Worm (Caenorhabditis elegans): ENCODE data around the gene D1086.21.
"Not testable (repeated sequence)": the region's sequence is repeated elsewhere in the genome, so short reads cannot be mapped to it uniquely, and the experiment has no call there.

Gene D1086.21

DNA sequence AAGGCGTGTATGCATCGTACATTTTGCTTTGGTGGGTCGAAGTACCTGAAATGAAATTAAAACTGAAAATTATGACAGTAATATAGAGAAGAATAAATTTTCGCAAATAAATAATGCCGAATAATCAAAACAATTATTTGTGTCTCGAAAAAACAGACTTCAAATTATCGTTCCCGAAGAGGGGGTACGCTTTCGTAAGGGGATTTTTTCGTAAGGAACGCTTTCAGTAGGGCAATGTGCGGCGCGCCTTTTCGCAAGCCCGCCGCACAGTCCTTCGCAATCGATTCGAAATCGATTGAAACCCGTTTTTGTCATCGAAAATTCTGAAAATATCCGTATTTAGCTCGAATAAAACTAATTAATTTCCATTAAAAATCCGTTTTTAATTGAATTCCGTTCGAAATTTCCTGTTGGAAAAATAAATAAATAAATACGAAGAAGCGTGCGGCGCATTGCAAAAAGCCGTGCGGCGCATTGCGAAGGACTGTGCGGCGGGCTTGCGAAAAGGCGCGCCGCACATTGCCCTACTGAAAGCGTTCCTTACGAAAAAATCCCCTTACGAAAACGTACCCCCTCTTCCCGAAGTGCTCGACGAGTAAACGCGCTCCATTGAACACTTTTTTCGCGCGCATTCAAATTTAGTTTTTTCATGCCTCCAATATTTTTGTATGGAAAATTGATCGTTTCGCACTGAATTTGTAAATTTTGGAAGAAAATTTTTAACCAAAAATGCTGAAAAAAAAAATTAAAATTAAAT, 26.0 kb upstream of the D1086.21 start, which contains the start of gene vps-39:
vps-39 (minus strand) TSS at position 51 of the 757 bp plus-strand sequence.
- TF ChIP-seq scrt-1 (GFP tag; IDR thresholded peaks at IDR 0.05) (peak; percentile 50; the same call in 1 of the 2 replicates), tbx-37 (GFP tag; conservative IDR thresholded peaks at IDR 0.05) (peak; percentile 58; the same call in 1 of the 2 replicates), pes-1 (GFP tag; IDR thresholded peaks at IDR 0.05) (peak; percentile 79; the same call in 1 of the 2 replicates), flt-1 (GFP tag; IDR thresholded peaks at IDR 0.05) (0 out of 2 replicates have a peak, but pooled peaks have one; percentile 6), hmg-4 (GFP tag; optimal IDR thresholded peaks at IDR 0.05) (peak; percentile 17), sea-1 (GFP tag; conservative IDR thresholded peaks at IDR 0.05) (peak; percentile 77)

DNA sequence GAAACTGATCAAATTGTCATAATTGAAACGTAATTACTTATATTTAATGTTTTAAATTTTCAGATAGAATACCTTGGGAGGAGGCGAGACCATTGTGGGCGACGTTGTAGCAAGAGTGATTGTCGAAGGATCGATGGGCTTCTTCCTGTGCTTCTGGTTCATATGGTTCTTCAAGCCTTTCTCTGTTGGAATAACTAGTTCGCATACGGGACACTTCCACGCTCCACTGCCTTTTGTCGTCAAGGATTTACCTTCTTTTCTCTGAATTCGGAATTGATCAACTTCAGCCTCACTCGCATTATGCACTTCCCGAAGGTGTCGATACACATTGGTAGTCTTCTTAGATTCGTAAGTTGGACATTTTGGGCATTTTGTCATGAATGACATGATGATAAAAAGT, 15.2 kb upstream of the D1086.21 start, which contains the start of gene F58D12.1:
F58D12.1 (plus strand) TSS at position 301 of the 400 bp plus-strand sequence.
- not testable (repeated sequence) for TF ChIP-seq ets-7 (tag; optimal IDR thresholded peaks at IDR 0.05); tbx-37 (GFP tag; conservative IDR thresholded peaks at IDR 0.05); scrt-1 (GFP tag; IDR thresholded peaks at IDR 0.05)

DNA sequence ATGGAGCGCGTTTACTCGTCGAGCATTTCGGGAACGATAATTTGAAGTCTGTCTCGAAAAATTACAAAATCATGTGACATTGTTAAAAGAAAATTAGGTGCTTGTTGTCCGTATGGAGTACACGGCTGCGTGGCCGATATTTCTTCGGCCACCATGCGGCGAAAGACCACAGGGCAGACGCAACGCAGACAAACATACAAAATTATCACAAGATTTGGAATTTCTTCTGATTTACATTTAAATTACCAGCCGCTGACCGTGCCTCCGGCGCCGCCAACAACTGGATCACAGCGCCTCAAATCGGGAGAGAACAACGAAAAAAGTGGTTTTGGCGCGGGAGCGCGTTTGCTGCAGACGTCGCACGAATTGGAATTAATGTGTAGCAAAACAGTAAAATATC, 9.4 kb upstream of the D1086.21 start:
- TF ChIP-seq flt-1 (GFP tag; IDR thresholded peaks at IDR 0.05): peak; percentile 53; the same call in 1 of the 2 replicates
- peak; percentile 35 for TF ChIP-seq ets-7 (tag; optimal IDR thresholded peaks at IDR 0.05)
- 0 out of 2 replicates have a peak, but pooled peaks have one; percentile 28 for TF ChIP-seq tbx-11 (GFP tag; IDR thresholded peaks at IDR 0.05)
- peak; percentile 76; the same call in 1 of the 2 replicates for TF ChIP-seq pes-1 (GFP tag; IDR thresholded peaks at IDR 0.05)
- peak; percentile 87 for TF ChIP-seq tbx-37 (GFP tag; conservative IDR thresholded peaks at IDR 0.05)
- TF ChIP-seq scrt-1 (GFP tag; IDR thresholded peaks at IDR 0.05): 0 out of 2 replicates have a peak, but pooled peaks have one; percentile 53

DNA sequence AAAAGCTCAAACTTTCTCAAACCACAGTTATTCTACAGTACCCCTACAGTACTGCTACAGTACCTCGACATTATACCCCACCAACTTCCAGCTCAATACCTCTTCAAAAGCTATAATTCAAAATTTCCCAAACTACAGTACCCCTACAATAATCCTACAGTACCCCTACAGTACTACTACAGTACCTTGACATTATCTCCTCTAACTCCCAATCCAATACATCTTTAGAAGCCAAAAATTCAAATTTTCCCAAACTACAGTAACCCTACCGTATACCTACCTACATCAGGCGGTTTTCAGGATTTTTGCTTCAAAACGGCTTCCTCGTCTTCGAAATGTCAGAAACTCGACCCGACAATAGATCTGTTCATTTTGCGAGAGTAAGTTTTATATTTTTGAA, 7.0 kb upstream of the D1086.21 start, which contains the start of gene F58D12.3:
F58D12.3 (plus strand) TSS at position 301 of the 400 bp plus-strand sequence.
- no peak for TF ChIP-seq ama-1 (optimal IDR thresholded peaks at IDR 0.05)

DNA sequence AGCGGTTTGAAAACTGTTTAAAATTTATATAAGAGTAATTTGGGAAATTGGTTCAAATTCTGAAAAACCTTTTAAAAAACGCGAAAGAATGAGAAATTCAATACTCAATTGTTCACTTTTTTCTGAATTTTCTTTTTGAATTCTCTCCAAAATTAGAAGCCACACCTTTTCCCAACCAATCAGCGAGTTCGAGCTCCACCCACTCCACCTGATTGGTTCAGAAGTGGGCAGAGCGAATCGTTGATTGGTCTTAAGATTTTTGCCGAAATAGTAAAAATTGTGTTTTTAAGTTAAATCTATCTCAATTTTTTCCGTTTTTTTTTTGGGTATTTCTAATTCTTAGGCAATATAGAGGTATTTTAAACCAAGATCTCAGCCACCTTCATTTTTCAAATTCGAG, 542 bp upstream of the D1086.21 start:
- TF ChIP-seq aly-1 (tag; optimal IDR thresholded peaks at IDR 0.05): no peak
- no peak for TF ChIP-seq ceh-36 (tag; optimal IDR thresholded peaks at IDR 0.05)
- TF ChIP-seq sea-1 (GFP tag; conservative IDR thresholded peaks at IDR 0.05): no peak
- no peak for TF ChIP-seq pes-1 (GFP tag; IDR thresholded peaks at IDR 0.05)
- no peak for TF ChIP-seq hmg-4 (GFP tag; optimal IDR thresholded peaks at IDR 0.05)
- TF ChIP-seq tra-4 (tag; optimal IDR thresholded peaks at IDR 0.05): no peak
- TF ChIP-seq scrt-1 (GFP tag; IDR thresholded peaks at IDR 0.05): no peak
- no peak for TF ChIP-seq ceh-13 (GFP tag; optimal IDR thresholded peaks at IDR 0.05)

DNA sequence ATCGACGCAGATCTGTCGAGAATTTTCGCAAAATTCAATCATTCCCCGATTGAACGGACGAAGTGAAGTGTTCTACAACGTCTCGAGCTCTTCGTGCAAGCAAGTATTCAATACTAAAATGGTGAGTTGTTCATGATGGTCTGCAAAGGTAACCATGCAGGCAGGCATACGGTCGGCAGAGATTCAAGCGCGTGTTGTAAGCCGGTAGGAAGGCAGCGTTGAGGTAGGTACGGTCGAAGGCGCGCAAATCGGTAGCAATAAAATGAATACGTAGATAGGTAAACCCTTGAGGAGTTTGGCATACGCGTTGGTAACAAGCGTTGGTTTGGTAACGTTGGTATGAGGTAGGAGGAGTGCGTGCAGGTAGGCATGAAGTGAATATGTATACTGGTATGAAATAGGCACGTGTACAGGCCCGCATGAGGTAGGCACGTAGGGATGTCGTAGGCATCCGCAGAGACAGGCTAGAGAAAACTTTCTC, 3.3 kb downstream of the D1086.21 start, which contains the start of gene D1086.17:
D1086.17 (plus strand) TSS at position 51 of the 481 bp plus-strand sequence.
- no peak for TF ChIP-seq ets-7 (tag; optimal IDR thresholded peaks at IDR 0.05)
- TF ChIP-seq sea-1 (GFP tag; conservative IDR thresholded peaks at IDR 0.05): no peak
- no peak for TF ChIP-seq ama-1 (optimal IDR thresholded peaks at IDR 0.05)
- no peak for TF ChIP-seq tbx-11 (GFP tag; IDR thresholded peaks at IDR 0.05)
- no peak for TF ChIP-seq flt-1 (GFP tag; IDR thresholded peaks at IDR 0.05)
- TF ChIP-seq B0310.2 (tag; optimal IDR thresholded peaks at IDR 0.05): no peak
- no peak for TF ChIP-seq tra-4 (tag; optimal IDR thresholded peaks at IDR 0.05)
- TF ChIP-seq pes-1 (GFP tag; IDR thresholded peaks at IDR 0.05): no peak
- TF ChIP-seq ceh-13 (GFP tag; optimal IDR thresholded peaks at IDR 0.05): no peak
- TF ChIP-seq aly-1 (tag; optimal IDR thresholded peaks at IDR 0.05): no peak
- TF ChIP-seq hmg-4 (GFP tag; optimal IDR thresholded peaks at IDR 0.05): no peak
- TF ChIP-seq hnd-1 (tag; optimal IDR thresholded peaks at IDR 0.05): no peak
- no peak for TF ChIP-seq tbx-37 (GFP tag; conservative IDR thresholded peaks at IDR 0.05)
- TF ChIP-seq F13C5.2 (tag; optimal IDR thresholded peaks at IDR 0.05): no peak

DNA sequence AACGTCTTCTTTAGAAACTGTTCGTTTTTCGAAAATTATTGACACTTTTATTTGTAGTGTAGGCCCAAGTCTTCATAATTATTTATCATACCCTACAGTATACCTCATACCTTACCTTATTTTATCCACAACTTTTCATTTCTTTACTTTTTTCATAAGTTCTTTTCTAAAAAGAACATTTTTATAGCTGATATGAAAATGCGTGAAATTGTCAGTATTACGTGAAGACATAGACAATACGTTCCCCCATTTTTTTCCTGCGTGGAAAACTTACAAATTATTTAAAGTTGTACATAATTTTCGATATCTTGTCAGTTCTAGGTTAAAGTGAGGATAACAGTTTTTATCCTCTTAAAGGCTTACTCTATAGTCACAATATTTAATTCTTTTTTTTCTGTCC, 5.4 kb downstream of the D1086.21 start:
- TF ChIP-seq hmbx-1 (tag; optimal IDR thresholded peaks at IDR 0.05) (no peak), scrt-1 (GFP tag; IDR thresholded peaks at IDR 0.05) (no peak), ama-1 (optimal IDR thresholded peaks at IDR 0.05) (no peak), ceh-13 (GFP tag; optimal IDR thresholded peaks at IDR 0.05) (no peak), aly-1 (tag; optimal IDR thresholded peaks at IDR 0.05) (no peak), tbx-37 (GFP tag; conservative IDR thresholded peaks at IDR 0.05) (no peak), B0310.2 (tag; optimal IDR thresholded peaks at IDR 0.05) (no peak), tra-4 (tag; optimal IDR thresholded peaks at IDR 0.05) (no peak), flt-1 (GFP tag; IDR thresholded peaks at IDR 0.05) (no peak), sea-1 (GFP tag; conservative IDR thresholded peaks at IDR 0.05) (no peak), tbx-11 (GFP tag; IDR thresholded peaks at IDR 0.05) (no peak), F13C5.2 (tag; optimal IDR thresholded peaks at IDR 0.05) (no peak), hmg-4 (GFP tag; optimal IDR thresholded peaks at IDR 0.05) (no peak)

DNA sequence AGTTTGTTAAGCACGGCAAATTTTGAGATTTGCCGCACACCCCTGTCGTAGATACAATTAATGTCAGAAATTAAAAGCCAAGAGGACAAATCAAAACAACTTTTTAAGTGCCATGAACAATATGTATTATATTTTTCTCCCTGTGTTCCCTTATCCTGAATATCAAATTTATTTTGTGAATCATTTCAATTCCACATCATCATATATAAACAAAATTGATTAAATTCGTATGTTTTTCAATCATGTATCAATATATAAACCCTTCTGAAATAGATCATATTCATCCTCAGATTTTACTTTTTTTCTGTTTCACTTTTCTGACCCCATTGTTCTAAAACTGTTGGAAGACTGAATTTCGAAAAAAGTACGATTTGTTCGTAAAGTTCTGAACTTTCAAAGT, 9.6 kb downstream of the D1086.21 start, which contains the start of gene D1086.11:
D1086.11 (plus strand) TSS at position 301 of the 400 bp plus-strand sequence.
- TF ChIP-seq ceh-13 (GFP tag; optimal IDR thresholded peaks at IDR 0.05) (no peak), sea-1 (GFP tag; conservative IDR thresholded peaks at IDR 0.05) (no peak), hmbx-1 (tag; optimal IDR thresholded peaks at IDR 0.05) (no peak), hnd-1 (tag; optimal IDR thresholded peaks at IDR 0.05) (no peak), ceh-36 (tag; optimal IDR thresholded peaks at IDR 0.05) (no peak), tbx-11 (GFP tag; IDR thresholded peaks at IDR 0.05) (no peak), B0310.2 (tag; optimal IDR thresholded peaks at IDR 0.05) (no peak), ama-1 (optimal IDR thresholded peaks at IDR 0.05) (no peak), ets-7 (tag; optimal IDR thresholded peaks at IDR 0.05) (no peak), flt-1 (GFP tag; IDR thresholded peaks at IDR 0.05) (no peak)

Measured in whole organism, early embryonic.